Fruit fly (Drosophila melanogaster) whole organism, embryonic: ENCODE data around the gene Hmr.

ENCODE experiments used
- CG10431 ChIP-seq: fragments of 200-800 bp; sonication (Bioruptor generic); optimal IDR thresholded peaks from 3 replicates; lab custom pipeline; 2018; ENCODE audit warnings: missing biosample characterization, mild to moderate bottlenecking, missing genetic modification characterization
- CG10654 ChIP-seq: fragments of 200-800 bp; sonication (Bioruptor generic); optimal IDR thresholded peaks from 2 replicates; lab custom pipeline; 2016; ENCODE audit warnings: missing biosample characterization, missing genetic modification characterization
- CG13123 ChIP-seq: fragments of 200-800 bp; sonication (Bioruptor generic); optimal IDR thresholded peaks from 2 replicates; lab custom pipeline; 2016; ENCODE audit warnings: missing biosample characterization, missing genetic modification characterization
- CG1529 ChIP-seq: fragments of 200-800 bp; sonication (Bioruptor generic); optimal IDR thresholded peaks from 3 replicates; lab custom pipeline; 2018; ENCODE audit warnings: missing biosample characterization, missing genetic modification characterization
- CG18262 ChIP-seq: fragments of 200-800 bp; optimal IDR thresholded peaks from 3 replicates; lab custom pipeline; 2019; ENCODE audit warnings: missing biosample characterization, mild to moderate bottlenecking, missing genetic modification characterization, moderate library complexity
- CG18476 ChIP-seq: fragments of 200-800 bp; sonication (Bioruptor generic); optimal IDR thresholded peaks from 2 replicates; lab custom pipeline; 2016; ENCODE audit warnings: missing biosample characterization, mild to moderate bottlenecking, missing genetic modification characterization
- CG18619 ChIP-seq: fragments of 200-800 bp; sonication (Bioruptor generic); optimal IDR thresholded peaks from 3 replicates; lab custom pipeline; 2017; ENCODE audit warnings: missing biosample characterization, mild to moderate bottlenecking, missing genetic modification characterization
- CG3065 ChIP-seq: fragments of 200-800 bp; sonication (Bioruptor generic); optimal IDR thresholded peaks from 2 replicates; lab custom pipeline; 2016; ENCODE audit warnings: missing biosample characterization, missing genetic modification characterization
- CG31224 ChIP-seq: fragments of 200-800 bp; sonication (Bioruptor generic); IDR thresholded peaks from 2 replicates; pipeline ENCODE4 v1.3.6; 2022; ENCODE audit warnings: missing biosample characterization, missing genetic modification characterization
- CG31441 ChIP-seq: fragments of 200-800 bp; sonication (Bioruptor generic); IDR thresholded peaks from 2 replicates; pipeline ENCODE4 v1.3.6; 2022; ENCODE audit warnings: missing biosample characterization, missing genetic modification characterization
- CG33213 ChIP-seq: fragments of 200-800 bp; sonication (Bioruptor generic); optimal IDR thresholded peaks from 3 replicates; lab custom pipeline; 2016; ENCODE audit warnings: missing biosample characterization, missing genetic modification characterization
- CG4360 ChIP-seq: fragments of 200-800 bp; sonication (Bioruptor generic); IDR thresholded peaks from 2 replicates; pipeline ENCODE4 v1.3.6; 2022; ENCODE audit warnings: missing biosample characterization, missing genetic modification characterization
- CG4424 ChIP-seq: fragments of 200-800 bp; sonication (Bioruptor generic); optimal IDR thresholded peaks from 3 replicates; lab custom pipeline; 2016; ENCODE audit warnings: missing biosample characterization, missing genetic modification characterization
- CG4820 ChIP-seq: fragments of 200-800 bp; sonication (Bioruptor generic); optimal IDR thresholded peaks from 3 replicates; lab custom pipeline; 2016; ENCODE audit warnings: missing biosample characterization, missing genetic modification characterization
- CG5953 ChIP-seq: fragments of 200-800 bp; sonication (Bioruptor generic); IDR thresholded peaks from 2 replicates; pipeline ENCODE4 v1.3.6; 2022; ENCODE audit warnings: missing biosample characterization, missing genetic modification characterization
- CG6813 ChIP-seq: fragments of 200-800 bp; sonication (Bioruptor generic); optimal IDR thresholded peaks from 2 replicates; lab custom pipeline; 2017; ENCODE audit warnings: missing biosample characterization, missing genetic modification characterization, mild to moderate bottlenecking, moderate library complexity, missing genetic modification reagents
- CG7372 ChIP-seq: fragments of 200-800 bp; sonication (Bioruptor generic); IDR thresholded peaks from 2 replicates; pipeline ENCODE4 v1.3.6; 2022; ENCODE audit warnings: missing biosample characterization, missing genetic modification characterization
- D ChIP-seq, 2 experiments: fragments of 200-800 bp in 1 of 2; fragments of >200 bp in 1 of 2; sonication (Bioruptor generic) in 1 of 2; optimal IDR thresholded peaks; 2 replicates in 1 of 2; 3 replicates in 1 of 2; lab custom pipeline; 2017; ENCODE audit warnings: mild to moderate bottlenecking in 1 of 2, missing biosample characterization in 1 of 2, missing genetic modification characterization in 1 of 2, missing genetic modification reagents in 1 of 2
- Dad ChIP-seq: fragments of 200-800 bp; sonication (Bioruptor generic); optimal IDR thresholded peaks from 3 replicates; lab custom pipeline; 2016; ENCODE audit warnings: missing biosample characterization, missing genetic modification characterization
- Doc2 ChIP-seq: fragments of 200-800 bp; sonication (Bioruptor generic); IDR thresholded peaks from 2 replicates; pipeline ENCODE4 v1.3.6; 2022; ENCODE audit warnings: missing biosample characterization, missing genetic modification characterization
- E2f1 ChIP-seq: fragments of 200-800 bp; sonication (Bioruptor generic); IDR thresholded peaks from 2 replicates; pipeline ENCODE4 v1.3.6; 2022; ENCODE audit warnings: missing biosample characterization, missing genetic modification characterization
- Ets97D ChIP-seq: fragments of 200-800 bp; sonication (Bioruptor generic); optimal IDR thresholded peaks from 3 replicates; lab custom pipeline; 2016; ENCODE audit warnings: missing biosample characterization, missing genetic modification characterization
- Gug ChIP-seq: fragments of 200-800 bp; sonication (Bioruptor generic); IDR thresholded peaks from 4 replicates; pipeline ENCODE4 v1.3.6; 2022; ENCODE audit warnings: missing biosample characterization, missing genetic modification characterization
- HLH54F ChIP-seq: fragments of 200-800 bp; sonication (Bioruptor generic); optimal IDR thresholded peaks from 3 replicates; lab custom pipeline; 2016; ENCODE audit warnings: missing biosample characterization, missing genetic modification characterization
- Hey ChIP-seq: fragments of 200-800 bp; sonication (Bioruptor generic); optimal IDR thresholded peaks from 3 replicates; lab custom pipeline; 2018; ENCODE audit warnings: missing biosample characterization, mild to moderate bottlenecking, missing genetic modification characterization
- Hmr ChIP-seq: fragments of 200-800 bp; sonication (Bioruptor generic); optimal IDR thresholded peaks from 3 replicates; lab custom pipeline; 2017; ENCODE audit warnings: mild to moderate bottlenecking, missing biosample characterization, missing genetic modification reagents, missing genetic modification characterization
- Hr39 ChIP-seq: fragments of >200 bp; optimal IDR thresholded peaks from 2 replicates; lab custom pipeline; 2017
- Kr ChIP-seq: fragments of 200-800 bp; sonication (Bioruptor generic); optimal IDR thresholded peaks from 2 replicates; lab custom pipeline; 2017; ENCODE audit warnings: missing biosample characterization, mild to moderate bottlenecking, missing genetic modification characterization
- MESR4 ChIP-seq: fragments of 200-800 bp; sonication (Bioruptor generic); optimal IDR thresholded peaks from 2 replicates; lab custom pipeline; 2018; ENCODE audit warnings: missing biosample characterization, mild to moderate bottlenecking, missing genetic modification characterization, moderate library complexity
- Meics ChIP-seq: fragments of 200-800 bp; sonication (Bioruptor generic); optimal IDR thresholded peaks from 2 replicates; lab custom pipeline; 2017; ENCODE audit warnings: missing biosample characterization, mild to moderate bottlenecking, missing genetic modification characterization
- Mes4 ChIP-seq: fragments of 200-800 bp; sonication (Bioruptor generic); optimal IDR thresholded peaks from 2 replicates; lab custom pipeline; 2016; ENCODE audit warnings: missing biosample characterization, missing genetic modification characterization
- Ravus ChIP-seq: fragments of 200-800 bp; sonication (Bioruptor generic); IDR thresholded peaks from 2 replicates; pipeline ENCODE4 v1.3.6; 2022; ENCODE audit warnings: missing biosample characterization, missing genetic modification characterization
- TFAM ChIP-seq: fragments of 200-800 bp; sonication (Bioruptor generic); optimal IDR thresholded peaks from 2 replicates; lab custom pipeline; 2017; ENCODE audit warnings: missing biosample characterization, missing genetic modification characterization, inconsistent platforms
- Vsx1 ChIP-seq: fragments of 200-800 bp; sonication (Bioruptor generic); optimal IDR thresholded peaks from 2 replicates; lab custom pipeline; 2017; ENCODE audit warnings: missing biosample characterization, mild to moderate bottlenecking, missing genetic modification characterization, missing genetic modification reagents
- cato ChIP-seq: fragments of 200-800 bp; sonication (Bioruptor generic); optimal IDR thresholded peaks from 2 replicates; lab custom pipeline; 2016; ENCODE audit warnings: missing biosample characterization, missing genetic modification characterization, borderline replicate concordance
- chinmo ChIP-seq: fragments of 200-800 bp; sonication (Bioruptor generic); IDR thresholded peaks from 4 replicates; pipeline ENCODE4 v1.3.6; 2022; ENCODE audit warnings: missing biosample characterization, missing genetic modification characterization; ENCODE audit not compliant: partially characterized antibody
- crc ChIP-seq: fragments of 200-800 bp; sonication (Bioruptor generic); optimal IDR thresholded peaks from 2 replicates; lab custom pipeline; 2016; ENCODE audit warnings: missing biosample characterization, missing genetic modification characterization
- da ChIP-seq: fragments of 200-800 bp; sonication (Bioruptor generic); optimal IDR thresholded peaks from 2 replicates; lab custom pipeline; 2016; ENCODE audit warnings: missing biosample characterization, missing genetic modification characterization
- dmrt11E ChIP-seq: fragments of 200-800 bp; sonication (Bioruptor generic); optimal IDR thresholded peaks from 3 replicates; lab custom pipeline; 2018; ENCODE audit warnings: missing biosample characterization, mild to moderate bottlenecking, missing genetic modification characterization, moderate library complexity
- gfzf ChIP-seq: fragments of 200-800 bp; sonication (Bioruptor generic); optimal IDR thresholded peaks from 2 replicates; lab custom pipeline; 2016; ENCODE audit warnings: missing biosample characterization, mild to moderate bottlenecking, missing genetic modification characterization, moderate library complexity
- h ChIP-seq: fragments of >200 bp; optimal IDR thresholded peaks from 2 replicates; lab custom pipeline; 2017
- jumu ChIP-seq: fragments of 200-800 bp; sonication (Bioruptor generic); optimal IDR thresholded peaks from 3 replicates; lab custom pipeline; 2016; ENCODE audit warnings: missing biosample characterization, missing genetic modification characterization
- maf-S ChIP-seq: fragments of 200-800 bp; sonication (Bioruptor generic); optimal IDR thresholded peaks from 2 replicates; lab custom pipeline; 2016; ENCODE audit warnings: missing biosample characterization, missing genetic modification characterization
- mirr ChIP-seq: fragments of 200-800 bp; sonication (Bioruptor generic); optimal IDR thresholded peaks from 3 replicates; lab custom pipeline; 2018; ENCODE audit warnings: missing biosample characterization, mild to moderate bottlenecking, missing genetic modification characterization
- nmo ChIP-seq: fragments of 200-800 bp; sonication (Bioruptor generic); optimal IDR thresholded peaks from 2 replicates; lab custom pipeline; 2018; ENCODE audit warnings: missing biosample characterization, mild to moderate bottlenecking, missing genetic modification characterization, moderate library complexity
- org-1 ChIP-seq: fragments of 200-800 bp; sonication (Bioruptor generic); optimal IDR thresholded peaks from 2 replicates; lab custom pipeline; 2017; ENCODE audit warnings: missing biosample characterization, missing genetic modification characterization
- pum ChIP-seq: fragments of 200-800 bp; sonication (Bioruptor generic); optimal IDR thresholded peaks from 2 replicates; lab custom pipeline; 2016; ENCODE audit warnings: missing biosample characterization, missing genetic modification characterization
- rib ChIP-seq: fragments of 200-800 bp; sonication (Bioruptor generic); IDR thresholded peaks from 2 replicates; pipeline ENCODE4 v1.3.6; 2022; ENCODE audit warnings: missing biosample characterization, missing genetic modification characterization
- sna ChIP-seq: fragments of 200-800 bp; sonication (Bioruptor generic); IDR thresholded peaks from 2 replicates; pipeline ENCODE4 v1.3.6; 2022; ENCODE audit warnings: missing biosample characterization, missing genetic modification characterization; ENCODE audit not compliant: partially characterized antibody
- tin ChIP-seq: fragments of 200-800 bp; sonication (Bioruptor generic); optimal IDR thresholded peaks from 3 replicates; lab custom pipeline; 2016; ENCODE audit warnings: missing biosample characterization, missing genetic modification characterization
- tio ChIP-seq: fragments of 200-800 bp; sonication (Bioruptor generic); optimal IDR thresholded peaks from 2 replicates; lab custom pipeline; 2017; ENCODE audit warnings: missing biosample characterization, missing genetic modification characterization, inconsistent platforms
- tna ChIP-seq: fragments of 200-800 bp; sonication (Bioruptor generic); IDR thresholded peaks from 2 replicates; pipeline ENCODE4 v1.3.6; 2022; ENCODE audit warnings: missing biosample characterization, missing genetic modification characterization; ENCODE audit not compliant: partially characterized antibody
- yki ChIP-seq: fragments of >200 bp; optimal IDR thresholded peaks from 3 replicates; lab custom pipeline; 2018

Hmr gene

dm6 chrX:10587445-10587844, 8.2 kb downstream of the Hmr start (continued):
- TF ChIP-seq CG18476 (GFP tag; lab: Kevin White, UChicago): no peak
- no peak for TF ChIP-seq da (GFP tag; lab: Kevin White, UChicago)
- TF ChIP-seq pum (GFP tag; lab: Kevin White, UChicago): peak; percentile 22
- no peak for TF ChIP-seq Vsx1
- no peak for TF ChIP-seq rib (GFP tag; lab: Robert Waterston, UW)
- TF ChIP-seq CG10431: no peak
- no peak for TF ChIP-seq CG31224
- no peak for TF ChIP-seq yki
- TF ChIP-seq CG7372 (GFP tag; lab: Robert Waterston, UW): 0 out of 2 replicates have a peak, but pooled peaks have one; percentile 27
- no peak for TF ChIP-seq Doc2 (GFP tag; lab: Robert Waterston, UW)
- no peak for TF ChIP-seq CG4820 (GFP tag; lab: Kevin White, UChicago)
- peak; percentile 54 for TF ChIP-seq Hmr (GFP tag; lab: Kevin White, UChicago)
- TF ChIP-seq Hey: no peak
- TF ChIP-seq MESR4 (GFP tag; lab: Kevin White, UChicago): no peak
- peak; percentile 27 for TF ChIP-seq nmo (GFP tag; lab: Kevin White, UChicago)
- TF ChIP-seq cato: no peak
- no peak for TF ChIP-seq CG33213 (GFP tag; lab: Kevin White, UChicago)
- TF ChIP-seq CG13123 (GFP tag; lab: Kevin White, UChicago): no peak
- no peak for TF ChIP-seq tna (GFP tag; lab: Robert Waterston, UW)
- TF ChIP-seq CG3065: no peak
- TF ChIP-seq h (lab: Kevin White, UChicago): no peak
- no peak for TF ChIP-seq Hr39
- 0 out of 2 replicates have a peak, but pooled peaks have one; percentile 18 for TF ChIP-seq CG31441 (GFP tag; lab: Robert Waterston, UW)
- no peak for TF ChIP-seq CG18262
- no peak for TF ChIP-seq CG4360
- TF ChIP-seq TFAM: no peak
- TF ChIP-seq gfzf (GFP tag; lab: Kevin White, UChicago): no peak
- no peak for TF ChIP-seq CG5953
- no peak for TF ChIP-seq CG18619 (GFP tag; lab: Kevin White, UChicago)
- TF ChIP-seq CG1529 (GFP tag; lab: Kevin White, UChicago): no peak
- TF ChIP-seq dmrt11E (tag; lab: Kevin White, UChicago): no peak
- no peak for TF ChIP-seq Kr (GFP tag; lab: Kevin White, UChicago)
- TF ChIP-seq Dad (GFP tag; lab: Kevin White, UChicago): no peak
- TF ChIP-seq Ravus: no peak
- no peak for TF ChIP-seq D (optimal IDR thresholded peaks at IDR 0.05; lab: Kevin White, UChicago)
- no peak for TF ChIP-seq D (GFP tag; optimal IDR thresholded peaks at IDR 0.05; lab: Kevin White, UChicago)
- TF ChIP-seq E2f1 (GFP tag; lab: Robert Waterston, UW): peak; percentile 42; the same call in 1 of the 2 replicates
- TF ChIP-seq crc: no peak
- TF ChIP-seq Meics: peak; percentile 18
- TF ChIP-seq CG6813: no peak
- no peak for TF ChIP-seq tio
- no peak for TF ChIP-seq jumu (GFP tag; lab: Kevin White, UChicago)
- TF ChIP-seq CG10654 (GFP tag; lab: Kevin White, UChicago): no peak
- TF ChIP-seq HLH54F: peak; percentile 50
- TF ChIP-seq org-1 (GFP tag; lab: Kevin White, UChicago): peak; percentile 6
- peak; percentile 10; the same call in 1 of the 4 replicates for TF ChIP-seq Gug (GFP tag; lab: Robert Waterston, UW)
- peak; percentile 2 for TF ChIP-seq tin
- TF ChIP-seq Mes4: no peak
- no peak for TF ChIP-seq CG4424 (GFP tag; lab: Kevin White, UChicago)
- TF ChIP-seq chinmo (GFP tag; lab: Robert Waterston, UW): no peak
- TF ChIP-seq sna: no peak
- TF ChIP-seq maf-S (GFP tag; lab: Kevin White, UChicago): no peak
- no peak for TF ChIP-seq mirr
- TF ChIP-seq Ets97D (GFP tag; lab: Kevin White, UChicago): no peak
